Worm (Caenorhabditis elegans): ENCODE measurements around the gene cyp-35A4.

DNA sequence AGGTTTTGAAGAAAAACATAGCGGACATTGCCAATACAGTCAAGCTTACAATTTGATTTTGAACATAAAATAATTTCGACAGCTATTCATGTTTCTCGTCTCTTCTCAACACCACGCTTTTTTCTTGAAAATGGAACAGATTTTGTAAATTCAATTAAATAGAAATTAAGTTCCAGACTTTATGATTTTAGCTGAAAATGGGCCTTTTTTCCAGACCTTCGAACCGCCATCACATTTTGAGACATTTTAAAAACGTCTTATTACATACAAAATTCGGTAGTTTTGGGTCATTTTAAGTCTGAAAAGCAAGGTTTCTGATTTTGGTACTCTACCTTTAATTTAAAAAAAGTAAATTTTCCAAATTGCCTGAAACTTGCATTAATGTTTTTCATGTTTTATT lies 6.7 kb downstream of the cyp-35A4 start, which contains the start of gene C49G7.12:
- TF ChIP-seq W03F9.2 (tag; optimal IDR thresholded peaks at IDR 0.05) (no peak), him-1 (tag; optimal IDR thresholded peaks at IDR 0.05) (no peak)
